Fruit fly (Drosophila melanogaster): ENCODE data around the gene Pcd.

- TF ChIP-seq fd96Ca (GFP tag; IDR thresholded peaks at IDR 0.05) (peak; percentile 100), CG14655 (GFP tag; optimal IDR thresholded peaks at IDR 0.05) (peak; percentile 99), rn (GFP tag; IDR thresholded peaks at IDR 0.05) (peak; percentile 100), Ets98B (GFP tag; IDR thresholded peaks at IDR 0.05) (peak; percentile 100), gl (tag; optimal IDR thresholded peaks at IDR 0.05) (peak; percentile 98), CG17806 (tag; optimal IDR thresholded peaks at IDR 0.05) (peak; percentile 99), CG8159 (tag; optimal IDR thresholded peaks at IDR 0.05) (peak; percentile 98), CG9948 (tag; optimal IDR thresholded peaks at IDR 0.05) (peak; percentile 98)
Measured at dm6 chr3R:29736678-29737093, 13.7 kb downstream of the Pcd start, which contains the start of the genes CG7601 and CIA30.
